Worm (Caenorhabditis elegans) whole organism, L2 larva: ENCODE results near the gene F46B6.6.

Experiments
- C34F6.9 ChIP-seq: fragments of 150-350 bp; optimal IDR thresholded peaks from 2 replicates; lab custom pipeline; 2014; ENCODE audit warnings: missing biosample characterization, missing genetic modification characterization
- F13H6.1 ChIP-seq: sonication (generic microtip); optimal IDR thresholded peaks from 2 replicates; lab custom pipeline; 2016; ENCODE audit warnings: missing genetic modification characterization, missing compliant biosample characterization
- R02D3.7 ChIP-seq: fragments of 150-350 bp; optimal IDR thresholded peaks from 2 replicates; lab custom pipeline; 2014; ENCODE audit warnings: missing biosample characterization, missing genetic modification characterization
- Y55F3AM.14 ChIP-seq: fragments of 200-800 bp; sonication (Bioruptor generic); optimal IDR thresholded peaks from 2 replicates; lab custom pipeline; 2018; ENCODE audit warnings: mild to moderate bottlenecking, missing genetic modification characterization, missing compliant biosample characterization
- ZK546.5 ChIP-seq: sonication (generic microtip); optimal IDR thresholded peaks from 2 replicates; lab custom pipeline; 2017; ENCODE audit warnings: missing biosample characterization, missing genetic modification characterization
- alr-1 ChIP-seq: fragments of 150-350 bp; optimal IDR thresholded peaks from 2 replicates; lab custom pipeline; 2014; ENCODE audit warnings: missing biosample characterization, missing genetic modification characterization
- aly-2 ChIP-seq: fragments of 150-350 bp; optimal IDR thresholded peaks from 2 replicates; lab custom pipeline; 2014; ENCODE audit warnings: missing biosample characterization, missing genetic modification characterization
- ama-1 ChIP-seq: fragments of 150-350 bp; optimal IDR thresholded peaks from 2 replicates; lab custom pipeline; 2018; ENCODE audit warnings: inconsistent platforms
- blmp-1 ChIP-seq: sonication (generic microtip); optimal IDR thresholded peaks from 2 replicates; lab custom pipeline; 2017; ENCODE audit warnings: missing genetic modification characterization, mild to moderate bottlenecking, missing compliant biosample characterization, antibody characterized with exemption, moderate library complexity; ENCODE audit not compliant: insufficient read depth
- ceh-16 ChIP-seq: fragments of 150-350 bp; optimal IDR thresholded peaks from 2 replicates; lab custom pipeline; 2014; ENCODE audit warnings: missing biosample characterization, missing genetic modification characterization
- ceh-82 ChIP-seq: fragments of 150-350 bp; optimal IDR thresholded peaks from 2 replicates; lab custom pipeline; 2014; ENCODE audit warnings: missing biosample characterization, missing genetic modification characterization
- crh-2 ChIP-seq: sonication (generic microtip); optimal IDR thresholded peaks from 2 replicates; lab custom pipeline; 2017; ENCODE audit warnings: missing biosample characterization, missing genetic modification characterization
- dmd-4 ChIP-seq: sonication (generic microtip); optimal IDR thresholded peaks from 2 replicates; lab custom pipeline; 2017; ENCODE audit warnings: missing biosample characterization, missing genetic modification characterization
- egl-27 ChIP-seq: sonication (generic microtip); optimal IDR thresholded peaks from 3 replicates; lab custom pipeline; 2017; ENCODE audit warnings: missing biosample characterization, missing genetic modification reagents, missing genetic modification characterization
- elt-1 ChIP-seq: fragments of 150-350 bp; optimal IDR thresholded peaks from 2 replicates; lab custom pipeline; 2014; ENCODE audit warnings: missing biosample characterization, missing genetic modification characterization
- elt-3 ChIP-seq: sonication (generic microtip); optimal IDR thresholded peaks from 2 replicates; lab custom pipeline; 2017; ENCODE audit warnings: missing biosample characterization, missing genetic modification characterization
- fos-1 ChIP-seq: fragments of 150-350 bp; optimal IDR thresholded peaks from 2 replicates; lab custom pipeline; 2014; ENCODE audit warnings: missing biosample characterization, missing genetic modification characterization
- gmeb-1 ChIP-seq: fragments of 150-350 bp; optimal IDR thresholded peaks from 2 replicates; lab custom pipeline; 2014; ENCODE audit warnings: missing biosample characterization, missing genetic modification characterization
- lin-11 ChIP-seq: fragments of 150-350 bp; sonication (generic microtip); optimal IDR thresholded peaks from 2 replicates; lab custom pipeline; 2014; ENCODE audit warnings: missing biosample characterization, missing genetic modification characterization, inconsistent platforms, mixed read lengths
- lin-13 ChIP-seq: fragments of 150-350 bp; optimal IDR thresholded peaks from 2 replicates; lab custom pipeline; 2014; ENCODE audit warnings: missing biosample characterization, missing genetic modification reagents, missing genetic modification characterization
- lin-39 ChIP-seq: fragments of 150-350 bp; optimal IDR thresholded peaks from 2 replicates; lab custom pipeline; 2014; ENCODE audit warnings: missing biosample characterization, missing genetic modification reagents, missing genetic modification characterization
- lsy-2 ChIP-seq, 2 experiments: fragments of 150-350 bp in 1 of 2; sonication (generic microtip) in 1 of 2; optimal IDR thresholded peaks; 2 replicates each; lab custom pipeline; 2014 to 2017; ENCODE audit warnings: missing biosample characterization in 2 of 2, missing genetic modification characterization in 2 of 2
- mab-5 ChIP-seq: fragments of 150-350 bp; optimal IDR thresholded peaks from 2 replicates; lab custom pipeline; 2014; ENCODE audit warnings: missing biosample characterization, missing genetic modification characterization
- mbf-1 ChIP-seq: sonication (generic microtip); optimal IDR thresholded peaks from 2 replicates; lab custom pipeline; 2017; ENCODE audit warnings: missing biosample characterization, missing genetic modification characterization
- mdl-1 ChIP-seq, 2 experiments: fragments of 150-350 bp in 1 of 2; sonication (generic microtip) in 1 of 2; optimal IDR thresholded peaks; 2 replicates each; lab custom pipeline; 2017; ENCODE audit warnings: missing biosample characterization in 2 of 2, missing genetic modification characterization in 2 of 2
- nhr-10 ChIP-seq: sonication (generic microtip); optimal IDR thresholded peaks from 2 replicates; lab custom pipeline; 2017; ENCODE audit warnings: missing biosample characterization, missing genetic modification characterization
- nhr-11 ChIP-seq: fragments of 150-350 bp; optimal IDR thresholded peaks from 2 replicates; lab custom pipeline; 2014; ENCODE audit warnings: missing biosample characterization, missing genetic modification characterization
- nhr-12 ChIP-seq: fragments of 150-350 bp; optimal IDR thresholded peaks from 2 replicates; lab custom pipeline; 2014; ENCODE audit warnings: missing biosample characterization, missing genetic modification characterization
- nhr-129 ChIP-seq: fragments of 150-350 bp; optimal IDR thresholded peaks from 2 replicates; lab custom pipeline; 2014; ENCODE audit warnings: missing biosample characterization, missing genetic modification characterization
- nhr-21 ChIP-seq: fragments of 150-350 bp; optimal IDR thresholded peaks from 2 replicates; lab custom pipeline; 2014; ENCODE audit warnings: missing biosample characterization, missing genetic modification characterization
- nhr-23 ChIP-seq: fragments of 150-350 bp; optimal IDR thresholded peaks from 2 replicates; lab custom pipeline; 2014; ENCODE audit warnings: missing biosample characterization, missing genetic modification reagents, missing genetic modification characterization
- nhr-237 ChIP-seq: fragments of 150-350 bp; optimal IDR thresholded peaks from 2 replicates; lab custom pipeline; 2014; ENCODE audit warnings: missing biosample characterization, missing genetic modification characterization
- nhr-25 ChIP-seq: fragments of 150-350 bp; sonication (generic microtip); optimal IDR thresholded peaks from 3 replicates; lab custom pipeline; 2014; ENCODE audit warnings: missing biosample characterization, missing genetic modification characterization
- nhr-6 ChIP-seq: fragments of 150-350 bp; optimal IDR thresholded peaks from 2 replicates; lab custom pipeline; 2014; ENCODE audit warnings: missing biosample characterization, missing genetic modification characterization
- nhr-77 ChIP-seq: fragments of 150-350 bp; optimal IDR thresholded peaks from 2 replicates; lab custom pipeline; 2014; ENCODE audit warnings: missing biosample characterization, missing genetic modification characterization
- peb-1 ChIP-seq: fragments of 150-350 bp; optimal IDR thresholded peaks from 2 replicates; lab custom pipeline; 2014; ENCODE audit warnings: missing biosample characterization, missing genetic modification characterization
- sem-4 ChIP-seq: fragments of 150-350 bp; optimal IDR thresholded peaks from 2 replicates; lab custom pipeline; 2014; ENCODE audit warnings: missing biosample characterization, missing genetic modification reagents, missing genetic modification characterization
- skn-1 ChIP-seq: sonication (generic microtip); optimal IDR thresholded peaks from 2 replicates; lab custom pipeline; 2017; ENCODE audit warnings: missing biosample characterization, missing genetic modification characterization
- sma-3 ChIP-seq: sonication (generic microtip); optimal IDR thresholded peaks from 2 replicates; lab custom pipeline; 2016; ENCODE audit warnings: missing genetic modification reagents, missing genetic modification characterization, missing compliant biosample characterization
- sma-9 ChIP-seq, 2 experiments: fragments of 150-350 bp in 1 of 2; sonication (generic microtip) in 1 of 2; optimal IDR thresholded peaks; 2 replicates each; lab custom pipeline; 2014 to 2016; ENCODE audit warnings: missing genetic modification characterization in 2 of 2, mild to moderate bottlenecking in 1 of 2, missing biosample characterization in 1 of 2, missing compliant biosample characterization in 1 of 2, missing genetic modification reagents in 1 of 2, moderate library complexity in 1 of 2
- snpc-4 ChIP-seq: fragments of 150-350 bp; optimal IDR thresholded peaks from 2 replicates; lab custom pipeline; 2014; ENCODE audit warnings: missing biosample characterization, missing genetic modification characterization
- unc-39 ChIP-seq: fragments of 150-350 bp; optimal IDR thresholded peaks from 2 replicates; lab custom pipeline; 2014; ENCODE audit warnings: missing biosample characterization, missing genetic modification characterization
- unc-55 ChIP-seq: fragments of 150-350 bp; sonication (generic microtip); optimal IDR thresholded peaks from 3 replicates; lab custom pipeline; 2014; ENCODE audit warnings: missing biosample characterization, missing genetic modification reagents, missing genetic modification characterization
- unc-62 ChIP-seq: fragments of 150-350 bp; optimal IDR thresholded peaks from 2 replicates; lab custom pipeline; 2014; ENCODE audit warnings: missing biosample characterization, missing genetic modification reagents, missing genetic modification characterization
- zag-1 ChIP-seq: fragments of 150-350 bp; optimal IDR thresholded peaks from 2 replicates; lab custom pipeline; 2014; ENCODE audit warnings: missing biosample characterization, missing genetic modification characterization
- ztf-1 ChIP-seq: fragments of 200-800 bp; sonication (Bioruptor generic); conservative IDR thresholded peaks from 2 replicates; pipeline ENCODE4 v1.3.6; 2022; ENCODE audit warnings: missing genetic modification characterization, missing compliant biosample characterization
- ztf-11 ChIP-seq: sonication (generic microtip); optimal IDR thresholded peaks from 2 replicates; lab custom pipeline; 2017; ENCODE audit warnings: missing biosample characterization, missing genetic modification characterization
- ztf-4 ChIP-seq: fragments of 150-350 bp; optimal IDR thresholded peaks from 2 replicates; lab custom pipeline; 2014; ENCODE audit warnings: missing biosample characterization, missing genetic modification characterization

F46B6.6 gene

DNA sequence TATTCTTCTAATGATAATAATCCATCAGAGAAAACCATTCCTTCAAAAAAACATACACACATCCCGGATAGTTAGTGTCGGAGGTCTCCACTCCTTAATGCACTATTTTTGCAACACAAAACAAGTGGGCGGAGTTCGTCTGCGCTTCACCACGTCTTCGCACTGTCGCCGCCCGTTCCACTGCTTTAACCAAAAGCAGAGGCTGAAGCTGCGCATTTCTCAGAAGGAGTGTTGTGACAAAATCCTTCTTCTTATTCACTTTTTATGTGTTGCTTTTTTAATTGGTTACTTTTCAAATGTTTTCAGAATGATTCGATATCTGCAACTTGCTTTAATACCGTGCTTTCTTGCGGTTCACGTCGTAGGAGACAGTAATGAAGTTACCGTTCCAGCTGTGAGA lies 41.7 kb downstream of the F46B6.6 start, which contains the start of gene F58E6.13:
TSS of gene F58E6.13 (plus strand) at position 301 of the 400 bp plus-strand sequence.
- no peak for TF ChIP-seq skn-1 (tag; lab: Kevin White, UChicago)
- no peak for TF ChIP-seq zag-1 (tag; lab: Kevin White, UChicago)
- TF ChIP-seq nhr-25: no peak
- TF ChIP-seq ztf-1 (GFP tag; lab: Robert Waterston, UW): no peak
- TF ChIP-seq lin-13: no peak
- TF ChIP-seq mbf-1 (tag; lab: Kevin White, UChicago): no peak
- no peak for TF ChIP-seq lsy-2 (tag; optimal IDR thresholded peaks at IDR 0.05; lab: Kevin White, UChicago)
- TF ChIP-seq ama-1 (lab: Kevin White, UChicago): no peak
- TF ChIP-seq gmeb-1 (tag; lab: Kevin White, UChicago): no peak
- no peak for TF ChIP-seq lin-11 (tag; lab: Kevin White, UChicago)
- TF ChIP-seq R02D3.7 (tag; lab: Kevin White, UChicago): no peak
- no peak for TF ChIP-seq blmp-1 (tag; lab: Kevin White, UChicago)
- no peak for TF ChIP-seq elt-1
- TF ChIP-seq Y55F3AM.14 (GFP tag; lab: Kevin White, UChicago): no peak

- TF ChIP-seq nhr-77: no peak
- TF ChIP-seq nhr-12 (tag; lab: Kevin White, UChicago): no peak
- TF ChIP-seq R02D3.7 (tag; lab: Kevin White, UChicago): no peak
- TF ChIP-seq mab-5 (tag; lab: Kevin White, UChicago): no peak
- TF ChIP-seq ztf-11: no peak
- TF ChIP-seq dmd-4: no peak
- TF ChIP-seq nhr-10 (tag; lab: Kevin White, UChicago): no peak
- no peak for TF ChIP-seq lsy-2 (tag; optimal IDR thresholded peaks at IDR 0.05; lab: Kevin White, UChicago)
- no peak for TF ChIP-seq snpc-4 (tag; lab: Kevin White, UChicago)
- TF ChIP-seq ama-1 (lab: Kevin White, UChicago): no peak
- no peak for TF ChIP-seq ceh-16 (tag; lab: Kevin White, UChicago)
- TF ChIP-seq nhr-23: no peak
- no peak for TF ChIP-seq nhr-237 (tag; lab: Kevin White, UChicago)
- TF ChIP-seq nhr-25: peak; percentile 81
- peak; percentile 22 for TF ChIP-seq crh-2
- no peak for TF ChIP-seq nhr-11 (tag; lab: Kevin White, UChicago)
- no peak for TF ChIP-seq lin-13
- no peak for TF ChIP-seq lin-11 (tag; lab: Kevin White, UChicago)
- no peak for TF ChIP-seq elt-1
- no peak for TF ChIP-seq lin-39 (tag; lab: Kevin White, UChicago)
- peak; percentile 39 for TF ChIP-seq nhr-129
- TF ChIP-seq aly-2 (tag; lab: Kevin White, UChicago): no peak
- peak; percentile 36 for TF ChIP-seq ztf-4 (tag; lab: Kevin White, UChicago)
- no peak for TF ChIP-seq unc-55 (GFP tag; lab: Kevin White, UChicago)
- no peak for TF ChIP-seq peb-1
- TF ChIP-seq F13H6.1: no peak
- no peak for TF ChIP-seq C34F6.9 (tag; lab: Kevin White, UChicago)
- no peak for TF ChIP-seq mbf-1 (tag; lab: Kevin White, UChicago)
- TF ChIP-seq nhr-6 (tag; lab: Kevin White, UChicago): peak; percentile 3
- no peak for TF ChIP-seq zag-1 (tag; lab: Kevin White, UChicago)
- no peak for TF ChIP-seq unc-62
- TF ChIP-seq ceh-82 (tag; lab: Kevin White, UChicago): no peak
- peak; percentile 42 for TF ChIP-seq gmeb-1 (tag; lab: Kevin White, UChicago)
- peak; percentile 80 for TF ChIP-seq blmp-1 (tag; lab: Kevin White, UChicago)
- TF ChIP-seq elt-3: no peak
- no peak for TF ChIP-seq unc-39 (tag; lab: Kevin White, UChicago)
- no peak for TF ChIP-seq egl-27
- TF ChIP-seq nhr-21 (tag; lab: Kevin White, UChicago): no peak
- peak; percentile 16 for TF ChIP-seq sma-9 (GFP tag; optimal IDR thresholded peaks at IDR 0.05; lab: Kevin White, UChicago)
- TF ChIP-seq sma-9 (tag; optimal IDR thresholded peaks at IDR 0.05; lab: Kevin White, UChicago): no peak
- TF ChIP-seq skn-1 (tag; lab: Kevin White, UChicago): no peak
- TF ChIP-seq ZK546.5 (tag; lab: Kevin White, UChicago): no peak
- TF ChIP-seq Y55F3AM.14 (GFP tag; lab: Kevin White, UChicago): no peak
- TF ChIP-seq sem-4 (tag; lab: Kevin White, UChicago): peak; percentile 6
- TF ChIP-seq fos-1 (tag; lab: Kevin White, UChicago): peak; percentile 83
- TF ChIP-seq mdl-1 (tag; optimal IDR thresholded peaks at IDR 0.05; lab: Kevin White, UChicago): no peak
- TF ChIP-seq ztf-1 (GFP tag; lab: Robert Waterston, UW): no peak
- TF ChIP-seq alr-1 (tag; lab: Kevin White, UChicago): no peak
- peak; percentile 72 for TF ChIP-seq sma-3
These were observed 45.8 kb downstream of the F46B6.6 start, which contains the start of gene sta-2 for ce11 chrV:9740858-9741257. Gene sta-2, plus strand, starts transcription at chrV:9741206.
